Worm (Caenorhabditis elegans) whole organism, mixed stage, embryonic: ENCODE measurements around the gene spin-2.

Experiments used
- blmp-1 ChIP-seq: fragments of 150-350 bp; optimal IDR thresholded peaks from 2 replicates; lab custom pipeline; 2014; ENCODE audit warnings: missing biosample characterization, missing genetic modification characterization
- nhr-237 ChIP-seq: fragments of 150-350 bp; optimal IDR thresholded peaks from 2 replicates; lab custom pipeline; 2014; ENCODE audit warnings: missing biosample characterization, missing genetic modification characterization
- pha-4 ChIP-seq: fragments of 150-350 bp; optimal IDR thresholded peaks from 2 replicates; lab custom pipeline; 2018; ENCODE audit warnings: missing biosample characterization, missing genetic modification reagents, missing genetic modification characterization
- snpc-4 ChIP-seq: fragments of 150-350 bp; optimal IDR thresholded peaks from 2 replicates; lab custom pipeline; 2014; ENCODE audit warnings: missing biosample characterization, missing genetic modification characterization
- unc-62 ChIP-seq: fragments of 150-350 bp; optimal IDR thresholded peaks from 2 replicates; lab custom pipeline; 2014; ENCODE audit warnings: missing biosample characterization, missing genetic modification reagents, missing genetic modification characterization

- no peak for TF ChIP-seq nhr-237 (tag; lab: Kevin White, UChicago)
- no peak for TF ChIP-seq blmp-1 (tag; lab: Kevin White, UChicago)
- no peak for TF ChIP-seq pha-4
- TF ChIP-seq snpc-4, result no peak
- TF ChIP-seq unc-62 (GFP tag; lab: Kevin White, UChicago), result no peak
These were observed 20.6 kb downstream of the spin-2 start, which contains the start of gene B0564.2 for ce11 chrIV:13107359-13107758.
